Fruit fly (Drosophila melanogaster) whole organism, embryonic: ENCODE results near the gene mRpS23.

Source experiments
- Aef1 ChIP-seq: fragments of 200-800 bp; sonication (Bioruptor generic); IDR thresholded peaks from 3 replicates; pipeline ENCODE4 v1.3.6; 2022; ENCODE audit warnings: missing biosample characterization, missing genetic modification characterization
- Atf-2 ChIP-seq: fragments of 200-800 bp; sonication (Bioruptor generic); optimal IDR thresholded peaks from 2 replicates; lab custom pipeline; 2016; ENCODE audit warnings: missing biosample characterization, missing genetic modification characterization
- B-H2 ChIP-seq: fragments of 200-800 bp; sonication (Bioruptor generic); optimal IDR thresholded peaks from 2 replicates; lab custom pipeline; 2018; ENCODE audit warnings: missing biosample characterization, mild to moderate bottlenecking, missing genetic modification characterization
- BEAF-32 ChIP-seq: fragments of 200-800 bp; sonication (Bioruptor generic); optimal IDR thresholded peaks from 3 replicates; lab custom pipeline; 2017; ENCODE audit warnings: missing biosample characterization, missing genetic modification characterization, mild to moderate bottlenecking, moderate library complexity, missing genetic modification reagents
- CG11723 ChIP-seq: fragments of 200-800 bp; sonication (Bioruptor generic); optimal IDR thresholded peaks from 2 replicates; lab custom pipeline; 2017; ENCODE audit warnings: missing biosample characterization, mild to moderate bottlenecking, missing genetic modification characterization
- CG12104 ChIP-seq: fragments of 200-800 bp; sonication (Bioruptor generic); optimal IDR thresholded peaks from 3 replicates; lab custom pipeline; 2016; ENCODE audit warnings: missing biosample characterization, missing genetic modification characterization
- CG13424 ChIP-seq: fragments of 200-800 bp; sonication (Bioruptor generic); optimal IDR thresholded peaks from 2 replicates; lab custom pipeline; 2019; ENCODE audit warnings: missing biosample characterization, mild to moderate bottlenecking, missing genetic modification characterization, moderate library complexity
- CG16815 ChIP-seq: fragments of 200-800 bp; sonication (Bioruptor generic); optimal IDR thresholded peaks from 3 replicates; lab custom pipeline; 2017; ENCODE audit warnings: missing biosample characterization, mild to moderate bottlenecking, missing genetic modification characterization
- CG17385 ChIP-seq: fragments of 200-800 bp; sonication (Bioruptor generic); optimal IDR thresholded peaks from 3 replicates; lab custom pipeline; 2018; ENCODE audit warnings: missing biosample characterization, mild to moderate bottlenecking, missing genetic modification characterization
- CG18011 ChIP-seq: fragments of 200-800 bp; sonication (Bioruptor generic); optimal IDR thresholded peaks from 2 replicates; lab custom pipeline; 2017; ENCODE audit warnings: missing biosample characterization, missing genetic modification characterization, mild to moderate bottlenecking, moderate library complexity, missing genotype
- CG18599 ChIP-seq: fragments of 200-800 bp; sonication (Bioruptor generic); optimal IDR thresholded peaks from 3 replicates; lab custom pipeline; 2017; ENCODE audit warnings: missing biosample characterization, missing genetic modification characterization, mild to moderate bottlenecking, moderate library complexity, missing genetic modification reagents
- CG2199 ChIP-seq: fragments of 200-800 bp; sonication (Bioruptor generic); IDR thresholded peaks from 3 replicates; pipeline ENCODE4 v1.3.6; 2022; ENCODE audit warnings: missing biosample characterization, missing genetic modification characterization
- CG30403 ChIP-seq: fragments of 200-800 bp; sonication (Bioruptor generic); optimal IDR thresholded peaks from 3 replicates; lab custom pipeline; 2016; ENCODE audit warnings: missing biosample characterization, missing genetic modification characterization
- CG31388 ChIP-seq: fragments of 200-800 bp; sonication (Bioruptor generic); optimal IDR thresholded peaks from 2 replicates; lab custom pipeline; 2016; ENCODE audit warnings: missing biosample characterization, missing genetic modification characterization
- CG4328 ChIP-seq: fragments of 200-800 bp; sonication (Bioruptor generic); optimal IDR thresholded peaks from 3 replicates; lab custom pipeline; 2017; ENCODE audit warnings: missing biosample characterization, missing genetic modification reagents, missing genetic modification characterization
- CG6254 ChIP-seq: fragments of 200-800 bp; sonication (Bioruptor generic); optimal IDR thresholded peaks from 3 replicates; lab custom pipeline; 2017; ENCODE audit warnings: mild to moderate bottlenecking, missing biosample characterization, missing genetic modification reagents, missing genetic modification characterization
- CG9215 ChIP-seq: fragments of 200-800 bp; sonication (Bioruptor generic); IDR thresholded peaks from 2 replicates; pipeline ENCODE4 v1.3.6; 2022; ENCODE audit warnings: missing biosample characterization, missing genetic modification characterization
- CG9437 ChIP-seq: fragments of 200-800 bp; sonication (Bioruptor generic); optimal IDR thresholded peaks from 2 replicates; lab custom pipeline; 2018; ENCODE audit warnings: missing biosample characterization, mild to moderate bottlenecking, missing genetic modification characterization
- Dip2 ChIP-seq: fragments of 200-800 bp; sonication (Bioruptor generic); IDR thresholded peaks from 2 replicates; pipeline ENCODE4 v1.3.6; 2022; ENCODE audit warnings: missing biosample characterization, missing genetic modification characterization
- Hmr ChIP-seq: fragments of 200-800 bp; sonication (Bioruptor generic); optimal IDR thresholded peaks from 3 replicates; lab custom pipeline; 2017; ENCODE audit warnings: mild to moderate bottlenecking, missing biosample characterization, missing genetic modification reagents, missing genetic modification characterization
- Hmx ChIP-seq: fragments of 200-800 bp; sonication (Bioruptor generic); optimal IDR thresholded peaks from 2 replicates; lab custom pipeline; 2016; ENCODE audit warnings: missing biosample characterization, missing genetic modification characterization
- Max ChIP-seq: fragments of 200-800 bp; sonication (Bioruptor generic); optimal IDR thresholded peaks from 2 replicates; lab custom pipeline; 2016; ENCODE audit warnings: missing biosample characterization, mild to moderate bottlenecking, missing genetic modification characterization
- NfI ChIP-seq: fragments of 200-800 bp; sonication (Bioruptor generic); optimal IDR thresholded peaks from 3 replicates; lab custom pipeline; 2018; ENCODE audit warnings: missing biosample characterization, mild to moderate bottlenecking, missing genetic modification characterization, moderate library complexity
- PHDP ChIP-seq: fragments of 200-800 bp; sonication (Bioruptor generic); optimal IDR thresholded peaks from 3 replicates; lab custom pipeline; 2018; ENCODE audit warnings: missing biosample characterization, mild to moderate bottlenecking, missing genetic modification characterization, moderate library complexity
- Pdp1 ChIP-seq, 2 experiments: fragments of 200-800 bp; sonication (Bioruptor generic); optimal IDR thresholded peaks; 3 replicates each; lab custom pipeline; 2016; ENCODE audit warnings: missing biosample characterization in 2 of 2, missing genetic modification characterization in 2 of 2, mild to moderate bottlenecking in 1 of 2, moderate library complexity in 1 of 2
- Sox102F ChIP-seq: fragments of 200-800 bp; sonication (Bioruptor generic); optimal IDR thresholded peaks from 2 replicates; lab custom pipeline; 2018; ENCODE audit warnings: missing biosample characterization, mild to moderate bottlenecking, missing genetic modification characterization, moderate library complexity
- Sry-δ ChIP-seq: fragments of 200-800 bp; sonication (Bioruptor generic); optimal IDR thresholded peaks from 2 replicates; lab custom pipeline; 2016; ENCODE audit warnings: missing biosample characterization, missing genetic modification characterization
- bbx ChIP-seq: fragments of 200-800 bp; sonication (Bioruptor generic); IDR thresholded peaks from 2 replicates; pipeline ENCODE4 v1.3.6; 2022; ENCODE audit warnings: missing biosample characterization, missing genetic modification characterization; ENCODE audit not compliant: partially characterized antibody
- caup ChIP-seq: fragments of 200-800 bp; sonication (Bioruptor generic); optimal IDR thresholded peaks from 3 replicates; lab custom pipeline; 2017; ENCODE audit warnings: missing biosample characterization, mild to moderate bottlenecking, missing genetic modification characterization, moderate library complexity; ENCODE audit not compliant: severe bottlenecking
- ci ChIP-seq: fragments of 200-800 bp; sonication (Bioruptor generic); IDR thresholded peaks from 3 replicates; pipeline ENCODE4 v1.3.6; 2022; ENCODE audit warnings: missing biosample characterization, missing genetic modification characterization
- da ChIP-seq: fragments of 200-800 bp; sonication (Bioruptor generic); optimal IDR thresholded peaks from 2 replicates; lab custom pipeline; 2016; ENCODE audit warnings: missing biosample characterization, missing genetic modification characterization
- fd102C ChIP-seq: fragments of 200-800 bp; sonication (Bioruptor generic); optimal IDR thresholded peaks from 2 replicates; lab custom pipeline; 2018; ENCODE audit warnings: missing biosample characterization, mild to moderate bottlenecking, missing genetic modification characterization, moderate library complexity
- fru ChIP-seq: fragments of >200 bp; optimal IDR thresholded peaks from 2 replicates; lab custom pipeline; 2017
- gcm ChIP-seq: fragments of 200-800 bp; sonication (Bioruptor generic); optimal IDR thresholded peaks from 2 replicates; lab custom pipeline; 2019; ENCODE audit warnings: missing biosample characterization, mild to moderate bottlenecking, missing genetic modification characterization, moderate library complexity
- gcm2 ChIP-seq: fragments of 200-800 bp; sonication (Bioruptor generic); optimal IDR thresholded peaks from 2 replicates; lab custom pipeline; 2016; ENCODE audit warnings: missing biosample characterization, missing genetic modification characterization
- gfzf ChIP-seq: fragments of 200-800 bp; sonication (Bioruptor generic); optimal IDR thresholded peaks from 2 replicates; lab custom pipeline; 2016; ENCODE audit warnings: missing biosample characterization, mild to moderate bottlenecking, missing genetic modification characterization, moderate library complexity
- gsb ChIP-seq: fragments of 200-800 bp; sonication (Bioruptor generic); IDR thresholded peaks from 2 replicates; pipeline ENCODE4 v1.3.6; 2022; ENCODE audit warnings: missing biosample characterization, missing genetic modification characterization
- nmo ChIP-seq: fragments of 200-800 bp; sonication (Bioruptor generic); optimal IDR thresholded peaks from 2 replicates; lab custom pipeline; 2018; ENCODE audit warnings: missing biosample characterization, mild to moderate bottlenecking, missing genetic modification characterization, moderate library complexity
- pum ChIP-seq: fragments of 200-800 bp; sonication (Bioruptor generic); optimal IDR thresholded peaks from 2 replicates; lab custom pipeline; 2016; ENCODE audit warnings: missing biosample characterization, missing genetic modification characterization
- sens ChIP-seq: fragments of 200-800 bp; sonication (Bioruptor generic); peaks from one replicate; lab custom pipeline; 2016; ENCODE audit warnings: missing biosample characterization, missing genetic modification characterization
- seq ChIP-seq: fragments of 200-800 bp; sonication (Bioruptor generic); IDR thresholded peaks from 2 replicates; pipeline ENCODE4 v1.3.6; 2022; ENCODE audit warnings: missing biosample characterization, missing genetic modification characterization
- sna ChIP-seq: fragments of 200-800 bp; sonication (Bioruptor generic); IDR thresholded peaks from 2 replicates; pipeline ENCODE4 v1.3.6; 2022; ENCODE audit warnings: missing biosample characterization, missing genetic modification characterization; ENCODE audit not compliant: partially characterized antibody
- sr ChIP-seq: fragments of 200-800 bp; sonication (Bioruptor generic); IDR thresholded peaks from 3 replicates; pipeline ENCODE4 v1.3.6; 2022; ENCODE audit warnings: missing biosample characterization, missing genetic modification characterization
- ssp ChIP-seq: fragments of 200-800 bp; sonication (Bioruptor generic); IDR thresholded peaks from 2 replicates; pipeline ENCODE4 v1.3.6; 2022; ENCODE audit warnings: missing biosample characterization, missing genetic modification characterization
- stwl ChIP-seq: fragments of 200-800 bp; sonication (Bioruptor generic); optimal IDR thresholded peaks from 3 replicates; lab custom pipeline; 2018; ENCODE audit warnings: missing biosample characterization, mild to moderate bottlenecking, missing genetic modification characterization, moderate library complexity
- twi ChIP-seq: fragments of 200-800 bp; optimal IDR thresholded peaks from 2 replicates; lab custom pipeline; 2019; ENCODE audit warnings: missing biosample characterization, mild to moderate bottlenecking, missing genetic modification characterization, moderate library complexity
- usp ChIP-seq: fragments of >200 bp; optimal IDR thresholded peaks from 2 replicates; lab custom pipeline; 2017; ENCODE audit warnings: missing biosample characterization, missing genetic modification characterization
- zfh2 ChIP-seq: fragments of 200-800 bp; sonication (Bioruptor generic); optimal IDR thresholded peaks from 2 replicates; lab custom pipeline; 2016; ENCODE audit warnings: missing biosample characterization, missing genetic modification characterization

The mRpS23 gene

DNA sequence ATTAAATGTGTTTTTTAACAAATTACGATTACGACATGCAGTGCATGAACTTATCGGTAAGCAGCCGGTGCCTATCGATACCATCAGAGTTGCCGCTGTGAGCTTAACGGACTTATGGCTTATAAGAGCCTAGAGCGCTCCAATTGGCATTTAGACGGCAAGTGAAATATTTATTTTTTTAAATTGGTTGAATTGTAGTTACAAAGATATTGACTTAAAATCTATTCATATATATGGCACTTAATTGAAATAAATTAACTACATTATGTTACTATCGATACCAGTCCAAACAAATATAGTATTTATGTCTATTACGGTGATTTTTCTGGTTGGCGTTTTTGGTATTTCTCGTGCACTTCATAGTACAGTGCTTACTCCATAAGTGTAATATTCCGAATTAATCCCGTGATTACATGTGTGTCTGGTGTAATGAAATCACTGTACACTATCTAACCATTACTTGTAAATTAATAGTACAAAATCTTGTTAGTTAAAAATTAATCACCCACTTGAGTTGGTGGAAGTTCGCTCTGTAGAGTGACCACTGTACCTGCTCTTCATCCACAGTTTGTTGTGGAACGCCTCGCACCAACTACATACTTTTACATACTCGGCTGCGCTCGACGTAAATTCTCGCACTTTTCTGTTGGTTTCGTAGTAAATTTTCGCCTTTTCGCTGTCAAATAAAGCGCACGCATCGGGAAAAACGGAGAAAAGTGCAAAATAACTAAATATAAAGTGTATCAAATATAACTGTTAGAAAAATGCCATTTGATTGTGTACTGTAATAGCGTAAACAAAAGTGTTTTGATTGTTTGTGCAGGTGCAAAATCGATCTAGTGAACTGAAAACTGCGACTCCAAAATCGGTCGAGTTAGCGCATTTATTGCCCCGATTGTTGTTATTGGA is at the start of gene mRpS23, which contains the start of gene CenG1A (continued):
- TF ChIP-seq Dip2 (peak; percentile 85), sr (peak; percentile 100), CG31388 (GFP tag; lab: Kevin White, UChicago) (peak; percentile 99), PHDP (tag; lab: Kevin White, UChicago) (peak; percentile 100), sens (peak; percentile 100), CG16815 (GFP tag; lab: Kevin White, UChicago) (peak; percentile 100), CG17385 (peak; percentile 100), bbx (GFP tag; lab: Robert Waterston, UW) (peak; percentile 64; the same call in 1 of the 2 replicates), CG9215 (peak; percentile 99), Sox102F (GFP tag; lab: Kevin White, UChicago) (peak; percentile 100), Sry-δ (peak; percentile 87), seq (GFP tag; lab: Robert Waterston, UW) (peak; percentile 100), Max (GFP tag; lab: Kevin White, UChicago) (peak; percentile 100), usp (GFP tag; lab: Kevin White, UChicago) (no peak), CG13424 (tag; lab: Kevin White, UChicago) (peak; percentile 100), fd102C (peak; percentile 98), CG12104 (GFP tag; lab: Kevin White, UChicago) (peak; percentile 99), gcm2 (GFP tag; lab: Kevin White, UChicago) (peak; percentile 99), Aef1 (peak; percentile 100), Hmr (GFP tag; lab: Kevin White, UChicago) (peak; percentile 100), zfh2 (GFP tag; lab: Kevin White, UChicago) (peak; percentile 100), fru (no peak), B-H2 (GFP tag; lab: Kevin White, UChicago) (peak; percentile 99), CG18599 (GFP tag; lab: Kevin White, UChicago) (peak; percentile 100), gcm (GFP tag; lab: Kevin White, UChicago) (peak; percentile 100), ssp (GFP tag; lab: Robert Waterston, UW) (peak; percentile 97), CG9437 (GFP tag; lab: Kevin White, UChicago) (peak; percentile 96), ci (peak; percentile 100), Pdp1 (GFP tag; optimal IDR thresholded peaks at IDR 0.05; lab: Kevin White, UChicago) (peak; percentile 99 to 100), gsb (GFP tag; lab: Robert Waterston, UW) (peak; percentile 100), BEAF-32 (GFP tag; lab: Kevin White, UChicago) (peak; percentile 92), CG6254 (GFP tag; lab: Kevin White, UChicago) (peak; percentile 98), caup (GFP tag; lab: Kevin White, UChicago) (peak; percentile 100), CG2199 (GFP tag; lab: Robert Waterston, UW) (peak; percentile 100), da (GFP tag; lab: Kevin White, UChicago) (peak; percentile 99), CG30403 (GFP tag; lab: Kevin White, UChicago) (peak; percentile 100), stwl (peak; percentile 94), CG18011 (GFP tag; lab: Kevin White, UChicago) (peak; percentile 94), gfzf (GFP tag; lab: Kevin White, UChicago) (peak; percentile 84), nmo (GFP tag; lab: Kevin White, UChicago) (peak; percentile 100), twi (peak; percentile 98), CG11723 (GFP tag; lab: Kevin White, UChicago) (peak; percentile 99), pum (GFP tag; lab: Kevin White, UChicago) (peak; percentile 100), NfI (peak; percentile 100), Atf-2 (GFP tag; lab: Kevin White, UChicago) (peak; percentile 100), sna (GFP tag; lab: Robert Waterston, UW) (peak; percentile 85), Hmx (GFP tag; lab: Kevin White, UChicago) (peak; percentile 99), CG4328 (GFP tag; lab: Kevin White, UChicago) (peak; percentile 99)
